Fruit fly (Drosophila melanogaster) whole organism, embryonic: ENCODE measurements around the gene aln.

ENCODE experiments used
- CG2129 ChIP-seq: fragments of 200-800 bp; sonication (Bioruptor generic); IDR thresholded peaks from 2 replicates; pipeline ENCODE4 v1.3.6; 2022; ENCODE audit warnings: missing biosample characterization, missing genetic modification characterization; ENCODE audit not compliant: partially characterized antibody
- CG34422 ChIP-seq: fragments of 200-800 bp; sonication (Bioruptor generic); IDR thresholded peaks from 3 replicates; pipeline ENCODE4 v1.3.6; 2022; ENCODE audit warnings: missing biosample characterization, missing genetic modification characterization
- CG4707 ChIP-seq: fragments of 200-800 bp; sonication (Bioruptor generic); optimal IDR thresholded peaks from 2 replicates; lab custom pipeline; 2018; ENCODE audit warnings: missing biosample characterization, mild to moderate bottlenecking, missing genetic modification characterization, moderate library complexity
- Dll ChIP-seq: fragments of 200-800 bp; sonication (Bioruptor generic); IDR thresholded peaks from 4 replicates; pipeline ENCODE4 v1.3.6; 2022; ENCODE audit warnings: missing biosample characterization, missing genetic modification characterization; ENCODE audit not compliant: partially characterized antibody
- Scr ChIP-seq: fragments of 200-800 bp; sonication (Bioruptor generic); IDR thresholded peaks from 2 replicates; pipeline ENCODE4 v1.3.6; 2022; ENCODE audit warnings: missing biosample characterization, missing genetic modification characterization; ENCODE audit not compliant: partially characterized antibody
- dmrt99B ChIP-seq: fragments of 200-800 bp; sonication (Bioruptor generic); optimal IDR thresholded peaks from 2 replicates; lab custom pipeline; 2018; ENCODE audit warnings: missing biosample characterization, mild to moderate bottlenecking, missing genetic modification characterization, moderate library complexity
- h ChIP-seq: fragments of >200 bp; optimal IDR thresholded peaks from 2 replicates; lab custom pipeline; 2017
- lola ChIP-seq, 3 experiments: fragments of >200 bp in 2 of 3; fragments of 200-800 bp in 1 of 3; sonication (Bioruptor generic) in 1 of 3; optimal IDR thresholded peaks; 2 replicates each; lab custom pipeline; 2017 to 2019; ENCODE audit warnings: missing biosample characterization in 3 of 3, missing genetic modification characterization in 3 of 3, mild to moderate bottlenecking in 1 of 3, moderate library complexity in 1 of 3
- nerfin-2 ChIP-seq: fragments of 200-800 bp; sonication (Bioruptor generic); IDR thresholded peaks from 2 replicates; pipeline ENCODE4 v1.3.6; 2022; ENCODE audit warnings: missing biosample characterization, missing genetic modification characterization; ENCODE audit not compliant: partially characterized antibody

DNA sequence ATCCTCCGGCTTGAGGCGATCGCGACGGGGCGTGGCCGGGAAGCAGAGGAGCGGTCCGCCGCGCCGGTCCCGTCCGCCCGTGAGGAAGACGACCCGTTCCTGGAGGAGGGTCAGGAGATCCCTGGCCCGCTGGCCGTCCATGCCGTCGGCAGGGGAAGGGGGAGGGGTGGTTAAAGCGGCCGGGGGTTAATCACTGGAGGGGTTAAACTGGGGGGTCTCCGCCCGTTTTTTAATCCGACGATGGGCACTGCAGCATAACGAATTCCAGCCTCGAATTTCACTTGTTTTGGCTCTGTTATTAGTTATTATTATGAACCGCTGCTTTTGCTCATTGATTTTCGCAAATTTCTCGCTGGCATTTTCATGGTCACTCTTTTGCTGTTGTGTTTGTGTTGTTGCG lies 39.9 kb downstream of the aln start:
- no peak for TF ChIP-seq Dll (GFP tag; lab: Robert Waterston, UW)
- no peak for TF ChIP-seq nerfin-2
- TF ChIP-seq CG4707 (GFP tag; lab: Kevin White, UChicago): no peak
- TF ChIP-seq CG2129 (GFP tag; lab: Robert Waterston, UW): no peak
- TF ChIP-seq lola (GFP tag; optimal IDR thresholded peaks at IDR 0.05; lab: Kevin White, UChicago): no peak
- no peak for TF ChIP-seq h (lab: Kevin White, UChicago)
- TF ChIP-seq Scr (GFP tag; lab: Robert Waterston, UW): no peak
- no peak for TF ChIP-seq CG34422 (GFP tag; lab: Robert Waterston, UW)
- no peak for TF ChIP-seq dmrt99B (tag; lab: Kevin White, UChicago)
